Worm (Caenorhabditis elegans) whole organism, L1 larva: ENCODE results near the gene M03F4.4.

ENCODE experiments used
- C16A3.4 ChIP-seq: fragments of 150-350 bp; optimal IDR thresholded peaks from 2 replicates; lab custom pipeline; 2014; ENCODE audit warnings: missing biosample characterization, missing genetic modification characterization
- Y116A8C.19 ChIP-seq: sonication (generic microtip); optimal IDR thresholded peaks from 2 replicates; lab custom pipeline; 2016; ENCODE audit warnings: missing compliant biosample characterization, missing genetic modification characterization, borderline replicate concordance
- aha-1 ChIP-seq: fragments of 150-350 bp; optimal IDR thresholded peaks from 2 replicates; lab custom pipeline; 2014; ENCODE audit warnings: missing biosample characterization, missing genetic modification characterization
- ceh-63 ChIP-seq: fragments of 200-800 bp; sonication (Bioruptor generic); optimal IDR thresholded peaks from 2 replicates; lab custom pipeline; 2018; ENCODE audit warnings: mild to moderate bottlenecking, missing genetic modification characterization, missing compliant biosample characterization
- ceh-82 ChIP-seq, 3 experiments: fragments of 150-350 bp in 1 of 3; sonication (generic microtip) in 2 of 3; optimal IDR thresholded peaks; 2 replicates each; lab custom pipeline; 2014 to 2017; ENCODE audit warnings: missing biosample characterization in 3 of 3, missing genetic modification characterization in 3 of 3
- ceh-88 ChIP-seq: fragments of 200-800 bp; sonication (Bioruptor generic); IDR thresholded peaks from 2 replicates; pipeline ENCODE4 v1.3.6; 2022; ENCODE audit warnings: missing genetic modification characterization, missing compliant biosample characterization
- ceh-90 ChIP-seq: sonication (generic microtip); optimal IDR thresholded peaks from 2 replicates; lab custom pipeline; 2016; ENCODE audit warnings: missing genetic modification characterization, missing compliant biosample characterization
- dpl-1 ChIP-seq, 3 experiments: fragments of 150-350 bp in 2 of 3; sonication (generic microtip) in 1 of 3; optimal IDR thresholded peaks; 2 replicates each; lab custom pipeline; 2014 to 2017; ENCODE audit warnings: missing biosample characterization in 3 of 3, missing genetic modification characterization in 3 of 3, missing genetic modification reagents in 3 of 3
- efl-1 ChIP-seq, 4 experiments: fragments of 150-350 bp; optimal IDR thresholded peaks in 3 of 4; peaks in 1 of 4; 1 replicate in 1 of 4; 2 replicates in 3 of 4; lab custom pipeline; 2014; ENCODE audit warnings: missing biosample characterization in 2 of 4, missing genetic modification characterization in 2 of 4, missing genetic modification reagents in 2 of 4
- efl-3 ChIP-seq: fragments of 200-800 bp; sonication (Bioruptor generic); optimal IDR thresholded peaks from 2 replicates; lab custom pipeline; 2018; ENCODE audit warnings: mild to moderate bottlenecking, missing genetic modification characterization, missing compliant biosample characterization
- egl-13 ChIP-seq: sonication (generic microtip); optimal IDR thresholded peaks from 2 replicates; lab custom pipeline; 2016; ENCODE audit warnings: missing genotype, missing genetic modification reagents, missing genetic modification characterization, missing compliant biosample characterization
- egl-27 ChIP-seq, 2 experiments: fragments of 150-350 bp in 1 of 2; sonication (generic microtip); optimal IDR thresholded peaks; 3 replicates each; lab custom pipeline; 2017 to 2018; ENCODE audit warnings: missing biosample characterization in 2 of 2, missing genetic modification characterization in 2 of 2, missing genetic modification reagents in 2 of 2
- elt-3 ChIP-seq, 6 experiments: fragments of 150-350 bp in 1 of 6; sonication (generic microtip); optimal IDR thresholded peaks; 2 replicates each; lab custom pipeline; 2017 to 2018; ENCODE audit warnings: missing biosample characterization in 6 of 6, missing genetic modification characterization in 6 of 6, inconsistent platforms in 1 of 6
- fkh-8 ChIP-seq: sonication (generic microtip); optimal IDR thresholded peaks from 2 replicates; lab custom pipeline; 2016; ENCODE audit warnings: mild to moderate bottlenecking, missing genetic modification characterization, missing compliant biosample characterization
- hpl-2 ChIP-seq: fragments of 150-350 bp; optimal IDR thresholded peaks from 2 replicates; lab custom pipeline; 2014; ENCODE audit warnings: missing biosample characterization, missing genetic modification reagents, missing genetic modification characterization
- irx-1 ChIP-seq: sonication (generic microtip); optimal IDR thresholded peaks from 2 replicates; lab custom pipeline; 2016; ENCODE audit warnings: missing genetic modification characterization, missing compliant biosample characterization
- isw-1 ChIP-seq: fragments of 200-800 bp; sonication (Bioruptor generic); IDR thresholded peaks from 2 replicates; pipeline ENCODE4 v1.3.6; 2022; ENCODE audit warnings: missing genetic modification characterization, missing compliant biosample characterization
- lin-13 ChIP-seq: fragments of 150-350 bp; optimal IDR thresholded peaks from 2 replicates; lab custom pipeline; 2014; ENCODE audit warnings: missing biosample characterization, missing genetic modification reagents, missing genetic modification characterization
- lin-14 ChIP-seq: fragments of 200-800 bp; sonication (Bioruptor generic); optimal IDR thresholded peaks from 2 replicates; lab custom pipeline; 2018; ENCODE audit warnings: mild to moderate bottlenecking, missing genetic modification characterization, moderate library complexity, missing compliant biosample characterization
- lin-15B ChIP-seq: fragments of 150-350 bp; sonication (generic microtip); optimal IDR thresholded peaks from 3 replicates; lab custom pipeline; 2014; ENCODE audit warnings: missing biosample characterization, missing genetic modification characterization
- lin-35 ChIP-seq, 2 experiments: fragments of 150-350 bp; optimal IDR thresholded peaks; 2 replicates each; lab custom pipeline; 2014; ENCODE audit warnings: missing biosample characterization in 2 of 2, missing genetic modification characterization in 2 of 2, missing genetic modification reagents in 2 of 2
- lin-39 ChIP-seq: fragments of 150-350 bp; optimal IDR thresholded peaks from 2 replicates; lab custom pipeline; 2014; ENCODE audit warnings: missing biosample characterization, missing genetic modification reagents, missing genetic modification characterization
- lir-3 ChIP-seq: sonication (generic microtip); optimal IDR thresholded peaks from 2 replicates; lab custom pipeline; 2016; ENCODE audit warnings: mild to moderate bottlenecking, missing genetic modification characterization, moderate library complexity, missing compliant biosample characterization; ENCODE audit not compliant: poor library complexity
- mab-9 ChIP-seq: fragments of 200-800 bp; sonication (Bioruptor generic); IDR thresholded peaks from 2 replicates; pipeline ENCODE4 v1.3.6; 2022; ENCODE audit warnings: missing genetic modification reagents, missing genetic modification characterization, missing compliant biosample characterization
- mep-1 ChIP-seq: fragments of 150-350 bp; optimal IDR thresholded peaks from 2 replicates; lab custom pipeline; 2014; ENCODE audit warnings: missing biosample characterization, missing genetic modification characterization
- nhr-11 ChIP-seq: fragments of 150-350 bp; optimal IDR thresholded peaks from 2 replicates; lab custom pipeline; 2014; ENCODE audit warnings: missing biosample characterization, missing genetic modification characterization
- nhr-12 ChIP-seq: sonication (generic microtip); optimal IDR thresholded peaks from 2 replicates; lab custom pipeline; 2017; ENCODE audit warnings: missing biosample characterization, missing genetic modification characterization
- nhr-19 ChIP-seq: fragments of 200-800 bp; sonication (Bioruptor generic); conservative IDR thresholded peaks from 2 replicates; pipeline ENCODE4 v1.3.6; 2022; ENCODE audit warnings: missing genetic modification characterization, missing compliant biosample characterization
- nhr-237 ChIP-seq: fragments of 150-350 bp; optimal IDR thresholded peaks from 2 replicates; lab custom pipeline; 2014; ENCODE audit warnings: missing biosample characterization, missing genetic modification characterization
- nhr-47 ChIP-seq: sonication (generic microtip); optimal IDR thresholded peaks from 2 replicates; lab custom pipeline; 2016; ENCODE audit warnings: mild to moderate bottlenecking, missing genetic modification characterization, moderate library complexity, missing compliant biosample characterization
- nhr-77 ChIP-seq: fragments of 150-350 bp; optimal IDR thresholded peaks from 2 replicates; lab custom pipeline; 2014; ENCODE audit warnings: missing biosample characterization, missing genetic modification characterization
- nhr-85 ChIP-seq: sonication (generic microtip); peaks from one replicate; lab custom pipeline; 2016; ENCODE audit warnings: missing genetic modification characterization, inconsistent platforms, missing compliant biosample characterization
- nhr-90 ChIP-seq: sonication (generic microtip); optimal IDR thresholded peaks from 2 replicates; lab custom pipeline; 2016; ENCODE audit warnings: mild to moderate bottlenecking, missing genetic modification characterization, missing compliant biosample characterization; ENCODE audit not compliant: poor library complexity
- pqm-1 ChIP-seq: sonication (generic microtip); optimal IDR thresholded peaks from 3 replicates; lab custom pipeline; 2017; ENCODE audit warnings: missing biosample characterization, missing genetic modification characterization
- rnt-1 ChIP-seq: sonication (generic microtip); optimal IDR thresholded peaks from 2 replicates; lab custom pipeline; 2016; ENCODE audit warnings: mild to moderate bottlenecking, missing genetic modification characterization, moderate library complexity, missing compliant biosample characterization
- skn-1 ChIP-seq: fragments of 150-350 bp; optimal IDR thresholded peaks from 2 replicates; lab custom pipeline; 2014; ENCODE audit warnings: missing biosample characterization, missing genetic modification characterization
- snpc-4 ChIP-seq: fragments of 150-350 bp; optimal IDR thresholded peaks from 2 replicates; lab custom pipeline; 2014; ENCODE audit warnings: missing biosample characterization, missing genetic modification characterization
- sox-4 ChIP-seq: sonication (generic microtip); optimal IDR thresholded peaks from 2 replicates; lab custom pipeline; 2016; ENCODE audit warnings: missing genetic modification characterization, missing compliant biosample characterization
- sptf-1 ChIP-seq: fragments of 150-350 bp; optimal IDR thresholded peaks from 2 replicates; lab custom pipeline; 2014; ENCODE audit warnings: missing biosample characterization, missing genetic modification characterization
- swsn-7 ChIP-seq: sonication (generic microtip); optimal IDR thresholded peaks from 2 replicates; lab custom pipeline; 2016; ENCODE audit warnings: missing genetic modification characterization, missing compliant biosample characterization
- tbx-2 ChIP-seq: sonication (generic microtip); optimal IDR thresholded peaks from 2 replicates; lab custom pipeline; 2016; ENCODE audit warnings: missing genetic modification characterization, missing compliant biosample characterization
- tlp-1 ChIP-seq: fragments of 150-350 bp; optimal IDR thresholded peaks from 2 replicates; lab custom pipeline; 2014; ENCODE audit warnings: missing biosample characterization, missing genetic modification characterization
- unc-30 ChIP-seq: sonication (generic microtip); optimal IDR thresholded peaks from 2 replicates; lab custom pipeline; 2017; ENCODE audit warnings: missing biosample characterization, missing genetic modification characterization
- unc-98 ChIP-seq: fragments of 200-800 bp; sonication (Bioruptor generic); IDR thresholded peaks from 2 replicates; pipeline ENCODE4 v1.3.6; 2022; ENCODE audit warnings: missing genetic modification characterization, missing compliant biosample characterization
- xbp-1 ChIP-seq: sonication (generic microtip); optimal IDR thresholded peaks from 2 replicates; lab custom pipeline; 2016; ENCODE audit warnings: missing genetic modification characterization, missing compliant biosample characterization
- zip-4 ChIP-seq: fragments of 200-800 bp; sonication (Bioruptor generic); optimal IDR thresholded peaks from 2 replicates; lab custom pipeline; 2018; ENCODE audit warnings: mild to moderate bottlenecking, missing genetic modification characterization, moderate library complexity, missing compliant biosample characterization
- ztf-11 ChIP-seq, 2 experiments: sonication (generic microtip); optimal IDR thresholded peaks; 2 replicates each; lab custom pipeline; 2016 to 2017; ENCODE audit warnings: missing genetic modification characterization in 2 of 2, missing biosample characterization in 1 of 2, missing compliant biosample characterization in 1 of 2

M03F4.4 gene

DNA sequence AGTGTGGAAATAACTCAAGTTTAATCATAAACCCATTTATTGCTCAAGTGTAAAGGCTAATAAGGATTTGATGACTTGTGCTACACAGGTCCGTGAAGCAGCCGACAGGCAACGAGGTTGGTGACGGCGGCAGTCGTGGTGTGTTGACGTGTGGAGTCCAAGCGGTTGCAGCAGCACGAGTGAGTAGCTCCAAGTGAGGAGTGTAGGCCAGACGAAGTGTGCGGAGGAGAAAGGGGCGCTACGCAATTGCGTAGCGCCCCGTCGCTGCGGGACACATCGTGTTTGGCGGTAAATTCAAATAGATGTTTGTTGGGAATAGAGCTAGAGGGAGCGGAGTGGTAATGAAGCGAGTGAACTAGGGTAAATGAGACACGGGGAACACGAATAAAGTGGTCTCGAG lies 47.1 kb upstream of the M03F4.4 start:
- peak; percentile 35 for TF ChIP-seq rnt-1 (tag; lab: Kevin White, UChicago)

DNA sequence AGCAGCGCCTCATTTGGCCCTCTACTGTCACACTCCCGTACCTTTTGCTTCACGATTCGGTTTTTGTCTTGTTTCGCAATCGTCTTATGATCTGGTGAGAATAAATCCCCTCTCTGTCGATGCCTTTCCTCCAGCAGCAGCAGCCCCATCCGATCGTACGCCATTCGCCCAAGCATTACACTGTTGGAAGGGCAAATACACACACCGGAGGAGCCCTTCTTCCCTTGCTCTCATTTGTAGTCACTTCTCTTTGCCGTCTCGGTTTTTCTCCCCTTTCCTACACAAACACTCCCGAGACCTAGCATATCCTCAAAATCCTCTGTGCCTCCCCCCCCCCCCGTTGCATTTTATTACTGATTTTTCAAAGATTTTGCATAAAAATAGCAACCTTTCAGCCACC lies 41.7 kb upstream of the M03F4.4 start, which contains the start of gene set-30:
Gene set-30 (plus strand): TSS at position 396 of the 400 bp plus-strand sequence.
- TF ChIP-seq isw-1 (GFP tag; lab: Robert Waterston, UW) (no peak), nhr-12 (tag; lab: Kevin White, UChicago) (no peak), nhr-19 (GFP tag; lab: Robert Waterston, UW) (peak; percentile 18; the same call in 1 of the 2 replicates), sptf-1 (tag; lab: Kevin White, UChicago) (no peak), nhr-77 (tag; lab: Kevin White, UChicago) (no peak), mab-9 (GFP tag; lab: Robert Waterston, UW) (no peak), rnt-1 (tag; lab: Kevin White, UChicago) (peak; percentile 17), hpl-2 (GFP tag; lab: Kevin White, UChicago) (no peak), xbp-1 (tag; lab: Kevin White, UChicago) (no peak), Y116A8C.19 (tag; lab: Kevin White, UChicago) (no peak), snpc-4 (tag; lab: Kevin White, UChicago) (no peak), pqm-1 (tag; lab: Kevin White, UChicago) (no peak), ztf-11 (tag; optimal IDR thresholded peaks at IDR 0.05; lab: Kevin White, UChicago) (no peak), efl-3 (no peak), lin-14 (GFP tag; lab: Kevin White, UChicago) (peak; percentile 25), ceh-88 (no peak), zip-4 (GFP tag; lab: Kevin White, UChicago) (peak; percentile 1), skn-1 (tag; lab: Kevin White, UChicago) (peak; percentile 29), nhr-85 (tag; lab: Kevin White, UChicago) (no peak), unc-98 (GFP tag; lab: Robert Waterston, UW) (no peak)

ce11 chrX:4997548-4998087 lies 40.4 kb upstream of the M03F4.4 start, which contains the start of gene ZC8.6:
ZC8.6 (minus strand) TSS chrX:4997598.
- TF ChIP-seq lin-15B (tag; lab: Kevin White, UChicago) (peak; percentile 54), tlp-1 (no peak), unc-30 (tag; lab: Kevin White, UChicago) (no peak), ceh-90 (tag; lab: Kevin White, UChicago) (no peak), nhr-11 (tag; lab: Kevin White, UChicago) (no peak), C16A3.4 (peak; percentile 69), nhr-12 (tag; lab: Kevin White, UChicago) (no peak), tbx-2 (tag; lab: Kevin White, UChicago) (peak; percentile 13), ceh-82 (tag; optimal IDR thresholded peaks at IDR 0.05; lab: Kevin White, UChicago) (peak in 1 of 3 experiments; percentile 44), sox-4 (no peak), nhr-47 (tag; lab: Kevin White, UChicago) (peak; percentile 35), efl-1 (optimal IDR thresholded peaks at IDR 0.05; lab: Kevin White, UChicago) (peak in 1 of 2 experiments; percentile 10), efl-1 (GFP tag; optimal IDR thresholded peaks at IDR 0.05 in 1 of 2; lab: Kevin White, UChicago) (peak; percentile 35 to 88), egl-13 (tag; lab: Kevin White, UChicago) (no peak), mab-9 (GFP tag; lab: Robert Waterston, UW) (no peak), lin-35 (GFP tag; optimal IDR thresholded peaks at IDR 0.05; lab: Kevin White, UChicago) (peak; percentile 18 to 56), lir-3 (tag; lab: Kevin White, UChicago) (no peak), ztf-11 (tag; optimal IDR thresholded peaks at IDR 0.05; lab: Kevin White, UChicago) (no peak), egl-27 (tag; optimal IDR thresholded peaks at IDR 0.05; lab: Kevin White, UChicago) (no peak), ceh-63 (GFP tag; lab: Kevin White, UChicago) (no peak), dpl-1 (GFP tag; optimal IDR thresholded peaks at IDR 0.05; lab: Kevin White, UChicago) (peak in 1 of 3 experiments; percentile 52), skn-1 (tag; lab: Kevin White, UChicago) (no peak), nhr-19 (GFP tag; lab: Robert Waterston, UW) (no peak), nhr-90 (tag; lab: Kevin White, UChicago) (no peak), lin-14 (GFP tag; lab: Kevin White, UChicago) (peak; percentile 67), swsn-7 (tag; lab: Kevin White, UChicago) (no peak), lin-13 (GFP tag; lab: Kevin White, UChicago) (no peak), fkh-8 (peak; percentile 17), nhr-237 (no peak), efl-3 (no peak), pqm-1 (tag; lab: Kevin White, UChicago) (no peak), irx-1 (no peak), lin-39 (no peak), elt-3 (tag; optimal IDR thresholded peaks at IDR 0.05; lab: Kevin White, UChicago) (no peak), aha-1 (tag; lab: Kevin White, UChicago) (no peak), mep-1 (peak; percentile 68)
